Fruit fly (Drosophila melanogaster): ENCODE measurements around the gene aurA.

DNA sequence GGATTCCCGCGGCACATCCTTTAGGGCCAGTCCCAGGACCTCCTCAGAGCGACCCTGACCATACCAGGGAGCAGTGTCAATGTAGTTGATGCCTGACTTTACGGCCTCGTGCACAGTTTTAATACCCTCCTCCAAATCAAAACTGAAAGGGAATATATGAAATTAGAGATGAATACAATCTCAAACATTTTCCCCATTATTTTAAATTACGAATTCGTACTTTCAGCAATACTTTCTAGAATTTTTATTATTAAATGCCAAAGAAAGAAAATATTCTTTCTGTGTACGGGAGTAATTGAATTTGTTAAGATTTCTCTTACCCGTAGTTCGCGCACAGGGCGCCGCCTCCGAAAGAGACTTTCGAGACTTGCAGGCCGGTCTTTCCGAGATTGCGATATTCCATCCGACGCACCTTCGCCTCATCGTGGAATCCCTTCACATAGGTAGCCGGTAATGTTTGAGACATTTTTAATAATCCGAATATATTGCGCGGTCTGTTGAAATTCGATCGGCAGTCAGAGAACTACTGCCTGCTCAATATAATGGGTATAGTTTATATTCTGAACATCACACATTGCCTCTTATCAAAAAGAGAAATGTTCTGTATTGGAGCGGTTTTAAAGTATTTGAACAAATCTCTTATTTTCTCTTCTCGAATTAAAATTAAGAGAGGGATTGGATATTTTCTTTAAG, 17.1 kb downstream of the aurA start, which contains the start of gene CG18547:
- no peak for TF ChIP-seq btn (GFP tag; optimal IDR thresholded peaks at IDR 0.05)
- TF ChIP-seq tll (GFP tag; optimal IDR thresholded peaks at IDR 0.05): no peak
